Worm (Caenorhabditis elegans) whole organism, L1 larva: Measurements from ENCODE around the gene paqr-1.

Source experiments
- C16A3.4 ChIP-seq: fragments of 150-350 bp; optimal IDR thresholded peaks from 2 replicates; lab custom pipeline; 2014; ENCODE audit warnings: missing biosample characterization, missing genetic modification characterization
- C34B4.2 ChIP-seq: sonication (generic microtip); optimal IDR thresholded peaks from 2 replicates; lab custom pipeline; 2017; ENCODE audit warnings: mild to moderate bottlenecking, missing genetic modification characterization, missing compliant biosample characterization
- Y116A8C.19 ChIP-seq: sonication (generic microtip); optimal IDR thresholded peaks from 2 replicates; lab custom pipeline; 2016; ENCODE audit warnings: missing compliant biosample characterization, missing genetic modification characterization, borderline replicate concordance
- alr-1 ChIP-seq: fragments of 200-800 bp; sonication (Bioruptor generic); optimal IDR thresholded peaks from 2 replicates; lab custom pipeline; 2018; ENCODE audit warnings: borderline replicate concordance, mild to moderate bottlenecking, missing genetic modification characterization, missing compliant biosample characterization
- ama-1 ChIP-seq: fragments of 150-350 bp; optimal IDR thresholded peaks from 2 replicates; lab custom pipeline; 2014
- ceh-63 ChIP-seq: fragments of 200-800 bp; sonication (Bioruptor generic); optimal IDR thresholded peaks from 2 replicates; lab custom pipeline; 2018; ENCODE audit warnings: mild to moderate bottlenecking, missing genetic modification characterization, missing compliant biosample characterization
- ceh-8 ChIP-seq: fragments of 200-800 bp; sonication (Bioruptor generic); optimal IDR thresholded peaks from 2 replicates; lab custom pipeline; 2018; ENCODE audit warnings: mild to moderate bottlenecking, missing genetic modification characterization, moderate library complexity, missing compliant biosample characterization
- ceh-90 ChIP-seq: sonication (generic microtip); optimal IDR thresholded peaks from 2 replicates; lab custom pipeline; 2016; ENCODE audit warnings: missing genetic modification characterization, missing compliant biosample characterization
- dsc-1 ChIP-seq: sonication (generic microtip); optimal IDR thresholded peaks from 2 replicates; lab custom pipeline; 2016; ENCODE audit warnings: mild to moderate bottlenecking, missing genetic modification characterization, missing compliant biosample characterization
- efl-3 ChIP-seq: fragments of 200-800 bp; sonication (Bioruptor generic); optimal IDR thresholded peaks from 2 replicates; lab custom pipeline; 2018; ENCODE audit warnings: mild to moderate bottlenecking, missing genetic modification characterization, missing compliant biosample characterization
- ets-5 ChIP-seq: fragments of 200-800 bp; sonication (Bioruptor generic); IDR thresholded peaks from 2 replicates; pipeline ENCODE4 v1.3.6; 2022; ENCODE audit warnings: missing genetic modification characterization, missing compliant biosample characterization
- fkh-10 ChIP-seq: sonication (generic microtip); optimal IDR thresholded peaks from 2 replicates; lab custom pipeline; 2017; ENCODE audit warnings: missing biosample characterization, missing genetic modification reagents, missing genetic modification characterization
- fkh-4 ChIP-seq: sonication (generic microtip); optimal IDR thresholded peaks from 2 replicates; lab custom pipeline; 2016; ENCODE audit warnings: missing compliant biosample characterization, missing genetic modification characterization, borderline replicate concordance
- fos-1 ChIP-seq: fragments of 150-350 bp; optimal IDR thresholded peaks from 2 replicates; lab custom pipeline; 2014; ENCODE audit warnings: missing biosample characterization, missing genetic modification characterization
- hlh-17 ChIP-seq: fragments of 200-800 bp; sonication (Bioruptor generic); optimal IDR thresholded peaks from 2 replicates; lab custom pipeline; 2018; ENCODE audit warnings: missing genetic modification characterization, mild to moderate bottlenecking, missing compliant biosample characterization, moderate library complexity, borderline replicate concordance
- irx-1 ChIP-seq: sonication (generic microtip); optimal IDR thresholded peaks from 2 replicates; lab custom pipeline; 2016; ENCODE audit warnings: missing genetic modification characterization, missing compliant biosample characterization
- isw-1 ChIP-seq: fragments of 200-800 bp; sonication (Bioruptor generic); IDR thresholded peaks from 2 replicates; pipeline ENCODE4 v1.3.6; 2022; ENCODE audit warnings: missing genetic modification characterization, missing compliant biosample characterization
- lin-14 ChIP-seq: fragments of 200-800 bp; sonication (Bioruptor generic); optimal IDR thresholded peaks from 2 replicates; lab custom pipeline; 2018; ENCODE audit warnings: mild to moderate bottlenecking, missing genetic modification characterization, moderate library complexity, missing compliant biosample characterization
- lin-39 ChIP-seq: fragments of 150-350 bp; optimal IDR thresholded peaks from 2 replicates; lab custom pipeline; 2014; ENCODE audit warnings: missing biosample characterization, missing genetic modification reagents, missing genetic modification characterization
- lsy-2 ChIP-seq, 2 experiments: fragments of 150-350 bp; optimal IDR thresholded peaks; 2 replicates each; lab custom pipeline; 2014; ENCODE audit warnings: missing biosample characterization in 2 of 2, missing genetic modification characterization in 2 of 2
- mab-9 ChIP-seq: fragments of 200-800 bp; sonication (Bioruptor generic); IDR thresholded peaks from 2 replicates; pipeline ENCODE4 v1.3.6; 2022; ENCODE audit warnings: missing genetic modification reagents, missing genetic modification characterization, missing compliant biosample characterization
- mef-2 ChIP-seq: fragments of 150-350 bp; optimal IDR thresholded peaks from 2 replicates; lab custom pipeline; 2014; ENCODE audit warnings: missing biosample characterization, missing genetic modification characterization
- nhr-11 ChIP-seq: fragments of 150-350 bp; optimal IDR thresholded peaks from 2 replicates; lab custom pipeline; 2014; ENCODE audit warnings: missing biosample characterization, missing genetic modification characterization
- nhr-12 ChIP-seq: sonication (generic microtip); optimal IDR thresholded peaks from 2 replicates; lab custom pipeline; 2017; ENCODE audit warnings: missing biosample characterization, missing genetic modification characterization
- nhr-19 ChIP-seq: fragments of 200-800 bp; sonication (Bioruptor generic); conservative IDR thresholded peaks from 2 replicates; pipeline ENCODE4 v1.3.6; 2022; ENCODE audit warnings: missing genetic modification characterization, missing compliant biosample characterization
- nhr-237 ChIP-seq: fragments of 150-350 bp; optimal IDR thresholded peaks from 2 replicates; lab custom pipeline; 2014; ENCODE audit warnings: missing biosample characterization, missing genetic modification characterization
- nhr-28 ChIP-seq: fragments of 150-350 bp; optimal IDR thresholded peaks from 2 replicates; lab custom pipeline; 2014; ENCODE audit warnings: missing biosample characterization, missing genetic modification characterization
- nhr-47 ChIP-seq: sonication (generic microtip); optimal IDR thresholded peaks from 2 replicates; lab custom pipeline; 2016; ENCODE audit warnings: mild to moderate bottlenecking, missing genetic modification characterization, moderate library complexity, missing compliant biosample characterization
- nhr-76 ChIP-seq: sonication (generic microtip); optimal IDR thresholded peaks from 2 replicates; lab custom pipeline; 2017; ENCODE audit warnings: missing biosample characterization, missing genetic modification characterization
- nhr-77 ChIP-seq: fragments of 150-350 bp; optimal IDR thresholded peaks from 2 replicates; lab custom pipeline; 2014; ENCODE audit warnings: missing biosample characterization, missing genetic modification characterization
- nhr-90 ChIP-seq: sonication (generic microtip); optimal IDR thresholded peaks from 2 replicates; lab custom pipeline; 2016; ENCODE audit warnings: mild to moderate bottlenecking, missing genetic modification characterization, missing compliant biosample characterization; ENCODE audit not compliant: poor library complexity
- pax-3 ChIP-seq: fragments of 200-800 bp; sonication (Bioruptor generic); optimal IDR thresholded peaks from 2 replicates; lab custom pipeline; 2018; ENCODE audit warnings: mild to moderate bottlenecking, missing genetic modification characterization, moderate library complexity, missing compliant biosample characterization
- pqm-1 ChIP-seq: sonication (generic microtip); optimal IDR thresholded peaks from 3 replicates; lab custom pipeline; 2017; ENCODE audit warnings: missing biosample characterization, missing genetic modification characterization
- snpc-4 ChIP-seq: fragments of 150-350 bp; optimal IDR thresholded peaks from 2 replicates; lab custom pipeline; 2014; ENCODE audit warnings: missing biosample characterization, missing genetic modification characterization
- snu-23 ChIP-seq: sonication (generic microtip); optimal IDR thresholded peaks from 2 replicates; lab custom pipeline; 2016; ENCODE audit warnings: missing genetic modification characterization, missing compliant biosample characterization
- tbx-2 ChIP-seq: sonication (generic microtip); optimal IDR thresholded peaks from 2 replicates; lab custom pipeline; 2016; ENCODE audit warnings: missing genetic modification characterization, missing compliant biosample characterization
- unc-130 ChIP-seq: fragments of 150-350 bp; optimal IDR thresholded peaks from 2 replicates; lab custom pipeline; 2017; ENCODE audit warnings: missing biosample characterization, missing genetic modification characterization, inconsistent platforms
- unc-86 ChIP-seq: sonication (generic microtip); optimal IDR thresholded peaks from 2 replicates; lab custom pipeline; 2016; ENCODE audit warnings: missing genetic modification characterization, missing compliant biosample characterization
- unc-98 ChIP-seq: fragments of 200-800 bp; sonication (Bioruptor generic); IDR thresholded peaks from 2 replicates; pipeline ENCODE4 v1.3.6; 2022; ENCODE audit warnings: missing genetic modification characterization, missing compliant biosample characterization
- vab-15 ChIP-seq: sonication (generic microtip); optimal IDR thresholded peaks from 2 replicates; lab custom pipeline; 2017; ENCODE audit warnings: missing genotype, mild to moderate bottlenecking, missing genetic modification characterization, missing compliant biosample characterization
- xbp-1 ChIP-seq: sonication (generic microtip); optimal IDR thresholded peaks from 2 replicates; lab custom pipeline; 2016; ENCODE audit warnings: missing genetic modification characterization, missing compliant biosample characterization
- zag-1 ChIP-seq: fragments of 150-350 bp; optimal IDR thresholded peaks from 2 replicates; lab custom pipeline; 2014; ENCODE audit warnings: missing biosample characterization, missing genetic modification characterization
- zip-4 ChIP-seq: fragments of 200-800 bp; sonication (Bioruptor generic); optimal IDR thresholded peaks from 2 replicates; lab custom pipeline; 2018; ENCODE audit warnings: mild to moderate bottlenecking, missing genetic modification characterization, moderate library complexity, missing compliant biosample characterization
- ztf-11 ChIP-seq, 2 experiments: sonication (generic microtip); optimal IDR thresholded peaks; 2 replicates each; lab custom pipeline; 2016 to 2017; ENCODE audit warnings: missing genetic modification characterization in 2 of 2, missing biosample characterization in 1 of 2, missing compliant biosample characterization in 1 of 2
- ztf-4 ChIP-seq: fragments of 150-350 bp; optimal IDR thresholded peaks from 2 replicates; lab custom pipeline; 2014; ENCODE audit warnings: missing biosample characterization, missing genetic modification characterization

The paqr-1 gene

DNA sequence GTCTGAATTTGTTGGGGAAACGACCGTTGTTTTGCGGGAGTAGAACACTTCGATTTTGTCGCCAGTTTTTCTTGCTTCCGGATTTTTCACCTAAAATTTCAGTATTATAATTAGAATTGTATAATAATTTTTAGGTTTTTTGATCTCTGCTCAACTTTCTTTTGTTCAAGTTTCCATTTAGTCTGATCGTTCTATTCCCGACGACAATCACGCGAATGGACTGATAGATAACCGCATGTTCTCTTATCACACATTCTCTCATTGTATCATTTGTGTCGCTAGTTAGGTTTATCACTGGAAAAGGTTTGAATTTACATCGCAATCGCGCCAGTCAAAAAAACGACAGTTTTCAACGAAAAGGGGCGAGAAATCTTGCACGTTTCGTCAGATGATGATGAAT is 373 bp downstream of the paqr-1 start (continued):
- TF ChIP-seq nhr-11 (no peak), ama-1 (lab: Kevin White, UChicago) (no peak), dsc-1 (tag; lab: Kevin White, UChicago) (no peak), unc-86 (tag; lab: Kevin White, UChicago) (no peak), nhr-12 (tag; lab: Kevin White, UChicago) (no peak), Y116A8C.19 (tag; lab: Kevin White, UChicago) (no peak), isw-1 (GFP tag; lab: Robert Waterston, UW) (no peak), nhr-77 (no peak), ceh-8 (GFP tag; lab: Kevin White, UChicago) (no peak), nhr-237 (no peak), mab-9 (GFP tag; lab: Robert Waterston, UW) (no peak), nhr-19 (no peak; the same call in 1 of the 2 replicates), pax-3 (tag; lab: Kevin White, UChicago) (no peak), xbp-1 (no peak), fos-1 (tag; lab: Kevin White, UChicago) (no peak), snu-23 (peak; percentile 19), ztf-4 (no peak), ztf-11 (tag; optimal IDR thresholded peaks at IDR 0.05; lab: Kevin White, UChicago) (no peak), nhr-76 (tag; lab: Kevin White, UChicago) (no peak), alr-1 (tag; lab: Kevin White, UChicago) (no peak), unc-130 (tag; lab: Kevin White, UChicago) (peak; percentile 28), unc-98 (no peak), nhr-28 (tag; lab: Kevin White, UChicago) (no peak), lin-14 (GFP tag; lab: Kevin White, UChicago) (peak; percentile 30), hlh-17 (GFP tag; lab: Kevin White, UChicago) (no peak), lsy-2 (tag; optimal IDR thresholded peaks at IDR 0.05; lab: Kevin White, UChicago) (no peak), fkh-4 (tag; lab: Kevin White, UChicago) (no peak), vab-15 (tag; lab: Kevin White, UChicago) (no peak), C34B4.2 (tag; lab: Kevin White, UChicago) (no peak), nhr-47 (tag; lab: Kevin White, UChicago) (no peak), ceh-90 (tag; lab: Kevin White, UChicago) (no peak), efl-3 (GFP tag; lab: Kevin White, UChicago) (no peak), zip-4 (GFP tag; lab: Kevin White, UChicago) (no peak), C16A3.4 (no peak), irx-1 (tag; lab: Kevin White, UChicago) (no peak), mef-2 (tag; lab: Kevin White, UChicago) (no peak), snpc-4 (tag; lab: Kevin White, UChicago) (no peak), ceh-63 (GFP tag; lab: Kevin White, UChicago) (no peak), nhr-90 (tag; lab: Kevin White, UChicago) (peak; percentile 45), pqm-1 (tag; lab: Kevin White, UChicago) (peak; percentile 66), zag-1 (tag; lab: Kevin White, UChicago) (no peak), tbx-2 (tag; lab: Kevin White, UChicago) (no peak), fkh-10 (GFP tag; lab: Kevin White, UChicago) (no peak), lin-39 (no peak), ets-5 (GFP tag; lab: Robert Waterston, UW) (no peak)
